Worm (Caenorhabditis elegans) whole organism, L4 larva: Measurements from ENCODE around the gene F14D12.1.

ENCODE experiments used
- F49E8.2 ChIP-seq: sonication (generic microtip); optimal IDR thresholded peaks from 2 replicates; lab custom pipeline; 2016; ENCODE audit warnings: missing compliant biosample characterization, mild to moderate bottlenecking, missing genetic modification characterization, borderline replicate concordance
- R02D3.7 ChIP-seq: fragments of 150-350 bp; sonication (generic microtip); optimal IDR thresholded peaks from 3 replicates; lab custom pipeline; 2014; ENCODE audit warnings: missing biosample characterization, missing genetic modification characterization
- Y75B8A.6 ChIP-seq: fragments of 200-800 bp; sonication (Bioruptor generic); IDR thresholded peaks from 2 replicates; pipeline ENCODE4 v1.3.6; 2022; ENCODE audit warnings: missing genetic modification reagents, missing genetic modification characterization, missing compliant biosample characterization
- ZK546.5 ChIP-seq, 2 experiments: sonication (generic microtip); optimal IDR thresholded peaks; 2 replicates each; lab custom pipeline; 2017; ENCODE audit warnings: missing biosample characterization in 2 of 2, missing genetic modification characterization in 2 of 2
- aha-1 ChIP-seq: fragments of 150-350 bp; peaks from one replicate; lab custom pipeline; 2014; ENCODE audit warnings: missing biosample characterization, missing genetic modification characterization
- ama-1 ChIP-seq: fragments of 150-350 bp; optimal IDR thresholded peaks from 2 replicates; lab custom pipeline; 2014; ENCODE audit warnings: inconsistent platforms, mixed read lengths
- arid-1 ChIP-seq: fragments of 200-800 bp; sonication (Bioruptor generic); conservative IDR thresholded peaks from 2 replicates; pipeline ENCODE4 v1.3.6; 2022; ENCODE audit warnings: missing genetic modification reagents, missing genetic modification characterization, missing compliant biosample characterization
- ces-1 ChIP-seq: fragments of 150-350 bp; sonication (generic microtip); optimal IDR thresholded peaks from 4 replicates; lab custom pipeline; 2014; ENCODE audit warnings: missing biosample characterization, missing genetic modification reagents, missing genetic modification characterization
- ctbp-1 ChIP-seq: fragments of 200-800 bp; sonication (Bioruptor generic); IDR thresholded peaks from 2 replicates; pipeline ENCODE4 v1.3.6; 2022; ENCODE audit warnings: missing genetic modification reagents, missing genetic modification characterization, missing compliant biosample characterization
- daf-16 ChIP-seq, 3 experiments: sonication (generic microtip); optimal IDR thresholded peaks; 2 replicates each; lab custom pipeline; 2016 to 2017; ENCODE audit warnings: missing genetic modification characterization in 3 of 3, missing genetic modification reagents in 3 of 3, mild to moderate bottlenecking in 2 of 3, missing compliant biosample characterization in 2 of 3, missing biosample characterization in 1 of 3, moderate library complexity in 1 of 3
- daf-19 ChIP-seq: fragments of 200-800 bp; sonication (Bioruptor generic); conservative IDR thresholded peaks from 2 replicates; pipeline ENCODE4 v1.3.6; 2022; ENCODE audit warnings: missing genetic modification characterization, missing compliant biosample characterization
- duxl-1 ChIP-seq: sonication (generic microtip); optimal IDR thresholded peaks from 2 replicates; lab custom pipeline; 2016; ENCODE audit warnings: mild to moderate bottlenecking, missing genetic modification characterization, moderate library complexity, missing compliant biosample characterization; ENCODE audit not compliant: poor library complexity
- dve-1 ChIP-seq: sonication (generic microtip); optimal IDR thresholded peaks from 2 replicates; lab custom pipeline; 2017; ENCODE audit warnings: antibody characterized with exemption, mild to moderate bottlenecking, missing genetic modification characterization, missing compliant biosample characterization; ENCODE audit not compliant: insufficient read depth
- egl-27 ChIP-seq: sonication (generic microtip); optimal IDR thresholded peaks from 3 replicates; lab custom pipeline; 2017; ENCODE audit warnings: missing biosample characterization, missing genetic modification reagents, missing genetic modification characterization
- gei-8 ChIP-seq: fragments of 200-800 bp; sonication (Bioruptor generic); optimal IDR thresholded peaks from 2 replicates; lab custom pipeline; 2018; ENCODE audit warnings: mild to moderate bottlenecking, missing genetic modification characterization, missing compliant biosample characterization
- hif-1 ChIP-seq, 2 experiments: sonication (generic microtip); optimal IDR thresholded peaks; 2 replicates each; lab custom pipeline; 2016 to 2017; ENCODE audit warnings: missing compliant biosample characterization in 2 of 2, missing genetic modification characterization in 2 of 2, missing genetic modification reagents in 2 of 2, missing genotype in 2 of 2, mild to moderate bottlenecking in 1 of 2
- hlh-11 ChIP-seq: fragments of 200-800 bp; sonication (Bioruptor generic); optimal IDR thresholded peaks from 2 replicates; lab custom pipeline; 2018; ENCODE audit warnings: mild to moderate bottlenecking, missing genetic modification characterization, missing compliant biosample characterization
- lin-1 ChIP-seq: fragments of 200-800 bp; sonication (Bioruptor generic); IDR thresholded peaks from 2 replicates; pipeline ENCODE4 v1.3.6; 2022; ENCODE audit warnings: missing genetic modification reagents, missing genetic modification characterization, missing compliant biosample characterization
- lin-39 ChIP-seq: fragments of 150-350 bp; optimal IDR thresholded peaks from 2 replicates; lab custom pipeline; 2014; ENCODE audit warnings: missing biosample characterization, missing genetic modification reagents, missing genetic modification characterization
- lir-3 ChIP-seq: sonication (generic microtip); optimal IDR thresholded peaks from 2 replicates; lab custom pipeline; 2016; ENCODE audit warnings: mild to moderate bottlenecking, missing genetic modification characterization, missing compliant biosample characterization
- mep-1 ChIP-seq: fragments of 150-350 bp; sonication (generic microtip); optimal IDR thresholded peaks from 3 replicates; lab custom pipeline; 2014; ENCODE audit warnings: missing biosample characterization, missing genetic modification characterization
- nhr-25 ChIP-seq: sonication (generic microtip); optimal IDR thresholded peaks from 2 replicates; lab custom pipeline; 2017; ENCODE audit warnings: missing genetic modification characterization, mild to moderate bottlenecking, missing compliant biosample characterization, antibody characterized with exemption, moderate library complexity, borderline replicate concordance; ENCODE audit not compliant: insufficient read depth
- nhr-28 ChIP-seq: fragments of 150-350 bp; optimal IDR thresholded peaks from 2 replicates; lab custom pipeline; 2014; ENCODE audit warnings: missing biosample characterization, missing genetic modification characterization
- nhr-48 ChIP-seq: sonication (generic microtip); optimal IDR thresholded peaks from 2 replicates; lab custom pipeline; 2016; ENCODE audit warnings: mild to moderate bottlenecking, missing genetic modification characterization, missing compliant biosample characterization
- php-3 ChIP-seq: fragments of 200-800 bp; sonication (Bioruptor generic); IDR thresholded peaks from 2 replicates; pipeline ENCODE4 v1.3.6; 2022; ENCODE audit warnings: missing genetic modification reagents, missing genetic modification characterization, missing compliant biosample characterization
- pqm-1 ChIP-seq: sonication (generic microtip); optimal IDR thresholded peaks from 2 replicates; lab custom pipeline; 2017; ENCODE audit warnings: missing biosample characterization, missing genetic modification characterization
- rbr-2 ChIP-seq: sonication (generic microtip); optimal IDR thresholded peaks from 2 replicates; lab custom pipeline; 2016; ENCODE audit warnings: missing genotype, missing genetic modification characterization, missing compliant biosample characterization
- snpc-4 ChIP-seq: fragments of 150-350 bp; optimal IDR thresholded peaks from 2 replicates; lab custom pipeline; 2014; ENCODE audit warnings: missing biosample characterization, missing genetic modification characterization
- spr-3 ChIP-seq: fragments of 200-800 bp; sonication (Bioruptor generic); optimal IDR thresholded peaks from 2 replicates; lab custom pipeline; 2018; ENCODE audit warnings: mild to moderate bottlenecking, missing genetic modification characterization, missing compliant biosample characterization
- unc-62 ChIP-seq, 3 experiments: fragments of 150-350 bp in 1 of 3; sonication (generic microtip); optimal IDR thresholded peaks in 2 of 3; peaks in 1 of 3; 1 replicate in 1 of 3; 2 replicates in 2 of 3; lab custom pipeline; 2014 to 2017; ENCODE audit warnings: missing biosample characterization in 3 of 3, missing genetic modification characterization in 3 of 3, missing genetic modification reagents in 3 of 3, missing genotype in 1 of 3
- zfp-2 ChIP-seq: sonication (generic microtip); optimal IDR thresholded peaks from 2 replicates; lab custom pipeline; 2016; ENCODE audit warnings: mild to moderate bottlenecking, missing genetic modification characterization, missing compliant biosample characterization
- zfp-3 ChIP-seq: fragments of 200-800 bp; sonication (Bioruptor generic); conservative IDR thresholded peaks from 2 replicates; pipeline ENCODE4 v1.3.6; 2022; ENCODE audit warnings: missing genetic modification reagents, missing genetic modification characterization, missing compliant biosample characterization
- zip-11 ChIP-seq: fragments of 200-800 bp; sonication (Bioruptor generic); IDR thresholded peaks from 2 replicates; pipeline ENCODE4 v1.3.6; 2022; ENCODE audit warnings: missing genetic modification characterization, missing compliant biosample characterization

F14D12.1 gene

ce11 chrX:5592517-5593183 lies 10.9 kb upstream of the F14D12.1 start, which contains the start of gene unc-97:
Gene unc-97 (plus strand): TSS chrX:5593133.
- TF ChIP-seq daf-16 (GFP tag; optimal IDR thresholded peaks at IDR 0.05; lab: Kevin White, UChicago) (peak in 1 of 2 experiments; percentile 25), daf-16 (tag; optimal IDR thresholded peaks at IDR 0.05; lab: Kevin White, UChicago) (no peak), lin-1 (GFP tag; lab: Robert Waterston, UW) (no peak)
- TF ChIP-seq, all 104 proteins: peak for 1

DNA sequence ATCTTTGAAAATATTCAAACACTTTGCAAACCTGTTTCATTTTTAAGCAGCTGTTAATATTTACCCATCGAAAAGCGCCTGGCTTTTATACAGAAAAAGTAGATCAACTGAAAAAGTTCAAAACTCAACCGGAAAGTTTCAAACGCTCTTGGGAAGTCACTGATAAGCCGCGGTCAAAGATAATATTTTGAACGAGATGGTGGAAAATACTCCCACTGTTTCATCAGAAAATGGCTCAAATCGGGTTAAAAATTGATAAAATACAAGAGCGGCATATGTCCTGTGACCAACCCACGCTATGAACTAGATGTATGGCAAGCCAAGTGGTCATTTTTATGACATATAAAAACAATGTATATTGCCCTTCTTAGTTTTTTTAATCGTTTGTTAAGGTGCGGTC lies 4.3 kb upstream of the F14D12.1 start, which contains the start of gene sulp-2:
Gene sulp-2 (minus strand): TSS at position 107 of the 400 bp plus-strand sequence.
- peak; percentile 2 for TF ChIP-seq nhr-28 (tag; lab: Kevin White, UChicago)
- no peak for TF ChIP-seq arid-1 (GFP tag; lab: Robert Waterston, UW)
- TF ChIP-seq hlh-11 (tag; lab: Kevin White, UChicago) = peak; percentile 39
- TF ChIP-seq pqm-1 (tag; lab: Kevin White, UChicago) = peak; percentile 11
- TF ChIP-seq unc-62 (GFP tag; optimal IDR thresholded peaks at IDR 0.05 in 1 of 2; lab: Kevin White, UChicago) = peak in 1 of 2 experiments; percentile 85
- no peak for TF ChIP-seq unc-62 (tag; optimal IDR thresholded peaks at IDR 0.05; lab: Kevin White, UChicago)
- TF ChIP-seq lir-3 (tag; lab: Kevin White, UChicago) = no peak
- TF ChIP-seq dve-1 = peak; percentile 11

- TF ChIP-seq ctbp-1 (GFP tag; lab: Robert Waterston, UW) = no peak
- no peak for TF ChIP-seq ces-1 (GFP tag; lab: Kevin White, UChicago)
- TF ChIP-seq nhr-48 = no peak
- no peak for TF ChIP-seq hif-1 (tag; optimal IDR thresholded peaks at IDR 0.05; lab: Kevin White, UChicago)
- no peak for TF ChIP-seq gei-8
- TF ChIP-seq daf-19 (GFP tag; lab: Robert Waterston, UW) = no peak
- TF ChIP-seq nhr-25 (tag; lab: Kevin White, UChicago) = no peak
- TF ChIP-seq zfp-3 (GFP tag; lab: Robert Waterston, UW) = no peak
- TF ChIP-seq rbr-2 (tag; lab: Kevin White, UChicago) = no peak
- no peak for TF ChIP-seq duxl-1 (tag; lab: Kevin White, UChicago)
- no peak for TF ChIP-seq snpc-4
- TF ChIP-seq R02D3.7 = no peak
- TF ChIP-seq ama-1 = no peak
- no peak for TF ChIP-seq mep-1 (tag; lab: Kevin White, UChicago)
- TF ChIP-seq php-3 (GFP tag; lab: Robert Waterston, UW) = no peak
- TF ChIP-seq Y75B8A.6 = no peak
- no peak for TF ChIP-seq aha-1 (tag; lab: Kevin White, UChicago)
These were observed 1.5 kb downstream of the F14D12.1 start for ce11 chrX:5605049-5605448.

DNA sequence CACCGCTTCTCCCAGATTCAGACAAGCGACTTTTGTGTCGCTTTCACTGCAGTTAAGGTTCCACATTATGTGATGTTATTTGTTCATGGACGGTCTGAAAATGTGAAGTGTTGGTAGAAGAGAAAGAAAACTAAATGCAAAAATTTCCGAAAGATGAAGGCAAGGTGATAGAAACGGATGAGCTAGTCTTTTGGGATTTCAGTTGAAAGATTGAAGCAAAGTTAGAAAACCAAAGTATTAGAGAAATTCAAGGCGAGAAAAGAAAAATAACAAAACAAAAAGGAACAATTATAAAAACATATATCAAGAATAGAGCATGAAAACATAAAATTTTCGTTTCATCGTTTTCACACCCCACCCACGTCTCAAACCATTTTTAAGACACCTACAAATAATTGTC lies 7.6 kb downstream of the F14D12.1 start, which contains the start of gene octr-1:
Gene octr-1 (minus strand): TSS at position 101 of the 400 bp plus-strand sequence.
- TF ChIP-seq ZK546.5 (tag; optimal IDR thresholded peaks at IDR 0.05; lab: Kevin White, UChicago) = no peak
- TF ChIP-seq zfp-2 (tag; lab: Kevin White, UChicago) = no peak
- TF ChIP-seq F49E8.2 = no peak
- TF ChIP-seq zip-11 = no peak
- TF ChIP-seq ces-1 (GFP tag; lab: Kevin White, UChicago) = no peak

- TF ChIP-seq spr-3 (no peak), unc-62 (GFP tag; optimal IDR thresholded peaks at IDR 0.05 in 1 of 2; lab: Kevin White, UChicago) (peak in 1 of 2 experiments; percentile 94), unc-62 (tag; optimal IDR thresholded peaks at IDR 0.05; lab: Kevin White, UChicago) (no peak), lin-39 (no peak), aha-1 (tag; lab: Kevin White, UChicago) (no peak), egl-27 (tag; lab: Kevin White, UChicago) (no peak)
These were observed 12.4 kb downstream of the F14D12.1 start for ce11 chrX:5616000-5616399.
